Fruit fly (Drosophila melanogaster): ENCODE measurements around the gene Inx2.

Gene Inx2

DNA sequence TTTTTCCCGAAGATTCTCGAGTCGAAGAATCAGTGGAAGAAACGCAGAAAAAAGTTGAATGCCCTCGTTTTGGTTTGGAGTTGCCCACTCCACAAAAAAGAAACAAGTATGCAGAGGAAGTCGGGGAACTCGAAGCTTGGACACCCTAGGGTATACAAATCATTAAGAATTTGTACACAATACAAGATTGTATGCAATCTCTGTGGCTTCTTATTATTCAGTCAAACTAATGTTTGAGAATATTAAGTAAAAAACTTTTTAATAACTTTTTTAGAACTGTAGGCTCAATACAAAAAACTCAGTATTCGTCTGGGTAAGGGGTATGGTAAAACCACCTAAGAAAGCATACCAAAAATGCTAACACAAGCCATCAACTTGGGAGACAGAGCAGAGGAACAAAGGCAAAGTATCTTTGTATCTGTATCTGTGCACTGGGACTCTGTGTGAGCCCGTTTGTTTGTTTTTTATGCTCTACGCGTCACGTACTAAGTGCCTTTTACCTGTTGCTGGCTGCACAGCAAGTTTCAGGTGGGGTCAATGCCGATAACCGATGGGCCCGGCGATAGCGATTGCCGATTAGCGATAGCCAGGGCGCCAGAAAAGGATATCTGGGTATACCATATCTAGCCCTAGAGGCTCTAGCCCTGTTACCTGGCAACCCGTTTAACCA, 13.2 kb upstream of the Inx2 start (continued):
- peak; percentile 86 for TF ChIP-seq CG2678 (tag; optimal IDR thresholded peaks at IDR 0.05)
- peak; percentile 60 for TF ChIP-seq CG9876 (GFP tag; optimal IDR thresholded peaks at IDR 0.05)
- TF ChIP-seq E2f1 (GFP tag; IDR thresholded peaks at IDR 0.05) = peak; percentile 73
- peak; percentile 37 for TF ChIP-seq CG3065 (GFP tag; optimal IDR thresholded peaks at IDR 0.05)
- TF ChIP-seq Hand (GFP tag; optimal IDR thresholded peaks at IDR 0.05) = peak; percentile 7
- TF ChIP-seq CG11695 (GFP tag; IDR thresholded peaks at IDR 0.05) = peak; percentile 48; the same call in 1 of the 3 replicates
- TF ChIP-seq CG7556 (GFP tag; optimal IDR thresholded peaks at IDR 0.05) = peak; percentile 79
- TF ChIP-seq CG15479 (GFP tag; optimal IDR thresholded peaks at IDR 0.05) = no peak
- peak; percentile 37 for TF ChIP-seq Ets97D (GFP tag; optimal IDR thresholded peaks at IDR 0.05)
- peak; percentile 33 for TF ChIP-seq pho (GFP tag; optimal IDR thresholded peaks at IDR 0.05)
- TF ChIP-seq CrebB (tag; optimal IDR thresholded peaks at IDR 0.05) = peak; percentile 53
- TF ChIP-seq CG17612 (GFP tag; IDR thresholded peaks at IDR 0.05) = no peak
- no peak for TF ChIP-seq Tbp (GFP tag; optimal IDR thresholded peaks at IDR 0.05)
- peak; percentile 71 for TF ChIP-seq pb (GFP tag; optimal IDR thresholded peaks at IDR 0.05)
- TF ChIP-seq Atf3 (GFP tag; optimal IDR thresholded peaks at IDR 0.05) = peak; percentile 68
- no peak for TF ChIP-seq lov (optimal IDR thresholded peaks at IDR 0.05)
- peak; percentile 79; the same call in 2 of the 3 replicates for TF ChIP-seq lov (GFP tag; IDR thresholded peaks at IDR 0.05)
- TF ChIP-seq CG12155 (GFP tag; optimal IDR thresholded peaks at IDR 0.05) = peak; percentile 67
- no peak for TF ChIP-seq jigr1 (GFP tag; IDR thresholded peaks at IDR 0.05)
- TF ChIP-seq CG32772 (GFP tag; IDR thresholded peaks at IDR 0.05) = peak; percentile 68
- TF ChIP-seq GATAe (GFP tag; conservative IDR thresholded peaks at IDR 0.05) = no peak
- TF ChIP-seq Hsf (GFP tag; optimal IDR thresholded peaks at IDR 0.05) = peak; percentile 84
- peak; percentile 60 for TF ChIP-seq CG18476 (GFP tag; optimal IDR thresholded peaks at IDR 0.05)
- no peak for TF ChIP-seq emc (GFP tag; optimal IDR thresholded peaks at IDR 0.05)
- TF ChIP-seq nom (GFP tag; optimal IDR thresholded peaks at IDR 0.05) = peak; percentile 32
- TF ChIP-seq ro (GFP tag; IDR thresholded peaks at IDR 0.05) = peak; percentile 41
- peak; percentile 54; the same call in 2 of the 3 replicates for TF ChIP-seq CG16813 (GFP tag; IDR thresholded peaks at IDR 0.05; ENCODE audit: partially characterized antibody)
- peak; percentile 93 for TF ChIP-seq dmrt11E (tag; optimal IDR thresholded peaks at IDR 0.05)
- TF ChIP-seq psq (GFP tag; optimal IDR thresholded peaks at IDR 0.05) = peak; percentile 58
- no peak for TF ChIP-seq Dbx (GFP tag; IDR thresholded peaks at IDR 0.05)
- TF ChIP-seq CG15514 (GFP tag; optimal IDR thresholded peaks at IDR 0.05) = peak; percentile 4
- peak; percentile 80 for TF ChIP-seq CG17361 (GFP tag; IDR thresholded peaks at IDR 0.05)
- peak; percentile 85 for TF ChIP-seq Blimp-1 (GFP tag; optimal IDR thresholded peaks at IDR 0.05)
- TF ChIP-seq CG7271 (tag; optimal IDR thresholded peaks at IDR 0.05) = peak; percentile 18
- TF ChIP-seq NfI (GFP tag; optimal IDR thresholded peaks at IDR 0.05) = peak; percentile 42
- TF ChIP-seq peb (GFP tag; IDR thresholded peaks at IDR 0.05) = peak; percentile 82
- peak; percentile 73 for TF ChIP-seq CG13624 (GFP tag; optimal IDR thresholded peaks at IDR 0.05)
- TF ChIP-seq trh (GFP tag; optimal IDR thresholded peaks at IDR 0.05) = peak; percentile 21
- no peak for TF ChIP-seq Hr39 (optimal IDR thresholded peaks at IDR 0.05)
- peak; percentile 73 for TF ChIP-seq Ptx1 (GFP tag; IDR thresholded peaks at IDR 0.05)
- TF ChIP-seq CG14667 (GFP tag; IDR thresholded peaks at IDR 0.05) = peak; percentile 51; the same call in 1 of the 2 replicates
- peak; percentile 56 for TF ChIP-seq CG15269 (tag; optimal IDR thresholded peaks at IDR 0.05)
- peak; percentile 42 for TF ChIP-seq Myb (GFP tag; optimal IDR thresholded peaks at IDR 0.05)
- TF ChIP-seq chm (GFP tag; IDR thresholded peaks at IDR 0.05) = peak; percentile 80; the same call in 1 of the 2 replicates
- TF ChIP-seq ERR (GFP tag; optimal IDR thresholded peaks at IDR 0.05) = peak; percentile 69
- TF ChIP-seq unpg (GFP tag; optimal IDR thresholded peaks at IDR 0.05) = peak; percentile 82
- TF ChIP-seq CG13296 (GFP tag; optimal IDR thresholded peaks at IDR 0.05) = peak; percentile 19
- TF ChIP-seq CG14014 (GFP tag; IDR thresholded peaks at IDR 0.05) = peak; percentile 53
- peak; percentile 67 for TF ChIP-seq CG30431 (GFP tag; optimal IDR thresholded peaks at IDR 0.05)
- peak; percentile 1 for TF ChIP-seq pzg (GFP tag; optimal IDR thresholded peaks at IDR 0.05)
- TF ChIP-seq Sry-δ (GFP tag; optimal IDR thresholded peaks at IDR 0.05) = peak; percentile 63
